Fruit fly (Drosophila melanogaster): ENCODE results near the gene CG15170.

DNA sequence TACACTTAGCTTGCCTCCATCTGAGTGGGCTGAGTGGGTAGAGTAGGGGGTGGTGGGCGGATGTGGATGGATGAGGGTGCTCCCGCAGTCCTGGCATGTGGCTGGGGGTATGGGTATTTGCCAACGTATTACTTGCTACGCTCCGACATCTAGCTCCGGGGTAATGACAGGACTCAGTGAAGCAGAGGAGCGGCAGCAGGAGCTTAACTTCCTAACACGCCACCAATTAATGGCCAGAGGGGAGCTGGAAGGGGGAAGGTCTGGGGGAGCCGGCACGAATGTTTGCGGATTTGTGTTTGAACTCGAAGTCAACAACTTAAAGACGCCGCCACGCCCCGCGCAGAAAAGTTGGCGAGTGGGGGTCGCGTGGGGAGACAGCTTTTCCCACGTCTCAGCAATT lies 28.2 kb upstream of the CG15170 start:
- TF ChIP-seq cnc (optimal IDR thresholded peaks at IDR 0.05) (no peak), CG7045 (GFP tag; optimal IDR thresholded peaks at IDR 0.05) (no peak), kay (GFP tag; ENCODE audit: borderline replicate concordance) (no peak)

All from whole organism, adult.